Fruit fly (Drosophila melanogaster) whole organism, embryonic: Measurements from ENCODE around the gene CG6569.

Experiments
- Antp ChIP-seq: fragments of 200-800 bp; sonication (Bioruptor generic); optimal IDR thresholded peaks from 3 replicates; lab custom pipeline; 2016; ENCODE audit warnings: missing biosample characterization, missing genetic modification characterization
- Atf-2 ChIP-seq: fragments of 200-800 bp; sonication (Bioruptor generic); optimal IDR thresholded peaks from 2 replicates; lab custom pipeline; 2016; ENCODE audit warnings: missing biosample characterization, missing genetic modification characterization
- Awh ChIP-seq: fragments of 200-800 bp; sonication (Bioruptor generic); IDR thresholded peaks from 2 replicates; pipeline ENCODE4, ENCODE4 v1.3.6; 2022; ENCODE audit warnings: missing biosample characterization, missing genetic modification characterization
- Bteb2 ChIP-seq: fragments of 200-800 bp; sonication (Bioruptor generic); optimal IDR thresholded peaks from 2 replicates; lab custom pipeline; 2016; ENCODE audit warnings: missing biosample characterization, missing genetic modification characterization
- CG10366 ChIP-seq: fragments of 200-800 bp; sonication (Bioruptor generic); IDR thresholded peaks from 2 replicates; pipeline ENCODE4 v1.3.6; 2022; ENCODE audit warnings: missing biosample characterization, missing genetic modification characterization
- CG12299 ChIP-seq: fragments of 200-800 bp; sonication (Bioruptor generic); optimal IDR thresholded peaks from 2 replicates; lab custom pipeline; 2018; ENCODE audit warnings: missing biosample characterization, mild to moderate bottlenecking, missing genetic modification characterization
- CG12391 ChIP-seq: fragments of 200-800 bp; sonication (Bioruptor generic); optimal IDR thresholded peaks from 3 replicates; lab custom pipeline; 2018; ENCODE audit warnings: missing biosample characterization, mild to moderate bottlenecking, missing genetic modification characterization, moderate library complexity
- CG12942 ChIP-seq: fragments of 200-800 bp; sonication (Bioruptor generic); optimal IDR thresholded peaks from 3 replicates; lab custom pipeline; 2016; ENCODE audit warnings: missing biosample characterization, missing genetic modification characterization
- CG13296 ChIP-seq: fragments of 200-800 bp; sonication (Bioruptor generic); optimal IDR thresholded peaks from 3 replicates; lab custom pipeline; 2018; ENCODE audit warnings: missing biosample characterization, mild to moderate bottlenecking, missing genetic modification characterization
- CG13775 ChIP-seq: fragments of 200-800 bp; sonication (Bioruptor generic); optimal IDR thresholded peaks from 3 replicates; lab custom pipeline; 2017; ENCODE audit warnings: missing biosample characterization, mild to moderate bottlenecking, missing genetic modification characterization
- CG14710 ChIP-seq: fragments of 200-800 bp; sonication (Bioruptor generic); optimal IDR thresholded peaks from 3 replicates; lab custom pipeline; 2019; ENCODE audit warnings: missing biosample characterization, mild to moderate bottlenecking, missing genetic modification characterization, moderate library complexity
- CG1647 ChIP-seq: fragments of 200-800 bp; sonication (Bioruptor generic); optimal IDR thresholded peaks from 3 replicates; lab custom pipeline; 2016; ENCODE audit warnings: missing biosample characterization, missing genetic modification characterization
- CG17912 ChIP-seq: fragments of 200-800 bp; sonication (Bioruptor generic); optimal IDR thresholded peaks from 2 replicates; lab custom pipeline; 2018; ENCODE audit warnings: missing biosample characterization, mild to moderate bottlenecking, missing genetic modification characterization
- CG1832 ChIP-seq: fragments of 200-800 bp; sonication (Bioruptor generic); optimal IDR thresholded peaks from 2 replicates; lab custom pipeline; 2017; ENCODE audit warnings: missing biosample characterization, mild to moderate bottlenecking, missing genetic modification characterization, inconsistent platforms
- CG2116 ChIP-seq: fragments of 200-800 bp; sonication (Bioruptor generic); optimal IDR thresholded peaks from 3 replicates; lab custom pipeline; 2018; ENCODE audit warnings: missing biosample characterization, mild to moderate bottlenecking, missing genetic modification characterization
- CG2202 ChIP-seq: fragments of 200-800 bp; sonication (Bioruptor generic); optimal IDR thresholded peaks from 2 replicates; lab custom pipeline; 2018; ENCODE audit warnings: missing biosample characterization, mild to moderate bottlenecking, missing genetic modification characterization
- CG2678 ChIP-seq: fragments of 200-800 bp; sonication (Bioruptor generic); optimal IDR thresholded peaks from 3 replicates; lab custom pipeline; 2019; ENCODE audit warnings: missing biosample characterization, mild to moderate bottlenecking, missing genetic modification characterization, moderate library complexity
- CG30431 ChIP-seq: fragments of 200-800 bp; sonication (Bioruptor generic); optimal IDR thresholded peaks from 2 replicates; lab custom pipeline; 2017; ENCODE audit warnings: missing biosample characterization, missing genetic modification characterization
- CG6272 ChIP-seq: fragments of 200-800 bp; sonication (Bioruptor generic); IDR thresholded peaks from 2 replicates; pipeline ENCODE4 v1.3.6; 2022; ENCODE audit warnings: missing biosample characterization, missing genetic modification characterization
- CG6689 ChIP-seq: fragments of 200-800 bp; sonication (Bioruptor generic); IDR thresholded peaks from 2 replicates; pipeline ENCODE4 v1.3.6; 2022; ENCODE audit warnings: missing biosample characterization, missing genetic modification characterization
- CG6765 ChIP-seq: fragments of 200-800 bp; sonication (Bioruptor generic); optimal IDR thresholded peaks from 3 replicates; lab custom pipeline; 2017; ENCODE audit warnings: missing biosample characterization, mild to moderate bottlenecking, missing genetic modification characterization
- CG7357 ChIP-seq: fragments of 200-800 bp; sonication (Bioruptor generic); IDR thresholded peaks from 3 replicates; pipeline ENCODE4 v1.3.6; 2022; ENCODE audit warnings: missing biosample characterization, missing genetic modification characterization
- CG7372 ChIP-seq: fragments of 200-800 bp; sonication (Bioruptor generic); IDR thresholded peaks from 2 replicates; pipeline ENCODE4 v1.3.6; 2022; ENCODE audit warnings: missing biosample characterization, missing genetic modification characterization
- CG7963 ChIP-seq: fragments of 200-800 bp; sonication (Bioruptor generic); IDR thresholded peaks from 3 replicates; pipeline ENCODE4 v1.3.6; 2022; ENCODE audit warnings: missing biosample characterization, missing genetic modification characterization; ENCODE audit not compliant: partially characterized antibody
- CG9932 ChIP-seq: fragments of 200-800 bp; sonication (Bioruptor generic); IDR thresholded peaks from 2 replicates; pipeline ENCODE4 v1.3.6; 2022; ENCODE audit warnings: missing biosample characterization, missing genetic modification characterization
- CrebB ChIP-seq: fragments of 200-800 bp; sonication (Bioruptor generic); optimal IDR thresholded peaks from 3 replicates; lab custom pipeline; 2018; ENCODE audit warnings: missing biosample characterization, mild to moderate bottlenecking, missing genetic modification characterization
- Dip2 ChIP-seq: fragments of 200-800 bp; sonication (Bioruptor generic); IDR thresholded peaks from 2 replicates; pipeline ENCODE4 v1.3.6; 2022; ENCODE audit warnings: missing biosample characterization, missing genetic modification characterization
- Dll ChIP-seq: fragments of 200-800 bp; sonication (Bioruptor generic); IDR thresholded peaks from 4 replicates; pipeline ENCODE4 v1.3.6; 2022; ENCODE audit warnings: missing biosample characterization, missing genetic modification characterization; ENCODE audit not compliant: partially characterized antibody
- Gsc ChIP-seq: fragments of 200-800 bp; sonication (Bioruptor generic); IDR thresholded peaks from 2 replicates; pipeline ENCODE4 v1.3.6; 2022; ENCODE audit warnings: missing biosample characterization, missing genetic modification characterization
- Hr39 ChIP-seq: fragments of >200 bp; optimal IDR thresholded peaks from 2 replicates; lab custom pipeline; 2017
- Nf-YA ChIP-seq: fragments of 200-800 bp; sonication (Bioruptor generic); IDR thresholded peaks from 2 replicates; pipeline ENCODE4 v1.3.6; 2022; ENCODE audit warnings: missing biosample characterization, missing genetic modification characterization
- Opbp ChIP-seq: fragments of 200-800 bp; sonication (Bioruptor generic); IDR thresholded peaks from 3 replicates; pipeline ENCODE4 v1.3.6; 2022; ENCODE audit warnings: missing biosample characterization, missing genetic modification characterization; ENCODE audit not compliant: partially characterized antibody
- Sry-δ ChIP-seq: fragments of 200-800 bp; sonication (Bioruptor generic); optimal IDR thresholded peaks from 2 replicates; lab custom pipeline; 2016; ENCODE audit warnings: missing biosample characterization, missing genetic modification characterization
- abd-A ChIP-seq: fragments of 200-800 bp; sonication (Bioruptor generic); optimal IDR thresholded peaks from 3 replicates; lab custom pipeline; 2019; ENCODE audit warnings: missing biosample characterization, mild to moderate bottlenecking, missing genetic modification characterization, moderate library complexity
- ara ChIP-seq: fragments of 200-800 bp; sonication (Bioruptor generic); IDR thresholded peaks from 2 replicates; pipeline ENCODE4 v1.3.6; 2022; ENCODE audit warnings: missing biosample characterization, missing genetic modification characterization
- ato ChIP-seq: fragments of 200-800 bp; sonication (Bioruptor generic); IDR thresholded peaks from 2 replicates; pipeline ENCODE4 v1.3.6; 2022; ENCODE audit warnings: missing biosample characterization, missing genetic modification characterization; ENCODE audit not compliant: partially characterized antibody
- btn ChIP-seq: fragments of 200-800 bp; sonication (Bioruptor generic); optimal IDR thresholded peaks from 2 replicates; lab custom pipeline; 2016; ENCODE audit warnings: missing biosample characterization, missing genetic modification characterization
- chinmo ChIP-seq: fragments of 200-800 bp; sonication (Bioruptor generic); IDR thresholded peaks from 4 replicates; pipeline ENCODE4 v1.3.6; 2022; ENCODE audit warnings: missing biosample characterization, missing genetic modification characterization; ENCODE audit not compliant: partially characterized antibody
- ci ChIP-seq: fragments of 200-800 bp; sonication (Bioruptor generic); IDR thresholded peaks from 3 replicates; pipeline ENCODE4 v1.3.6; 2022; ENCODE audit warnings: missing biosample characterization, missing genetic modification characterization
- dmrt11E ChIP-seq: fragments of 200-800 bp; sonication (Bioruptor generic); optimal IDR thresholded peaks from 3 replicates; lab custom pipeline; 2018; ENCODE audit warnings: missing biosample characterization, mild to moderate bottlenecking, missing genetic modification characterization, moderate library complexity
- ewg ChIP-seq: fragments of 200-800 bp; sonication (Bioruptor generic); optimal IDR thresholded peaks from 3 replicates; lab custom pipeline; 2017; ENCODE audit warnings: mild to moderate bottlenecking, missing biosample characterization, missing genetic modification reagents, missing genetic modification characterization
- exex ChIP-seq: fragments of 200-800 bp; sonication (Bioruptor generic); optimal IDR thresholded peaks from 4 replicates; lab custom pipeline; 2018; ENCODE audit warnings: missing biosample characterization, mild to moderate bottlenecking, missing genetic modification characterization, moderate library complexity
- knrl ChIP-seq: fragments of 200-800 bp; sonication (Bioruptor generic); IDR thresholded peaks from 3 replicates; pipeline ENCODE4 v1.3.6; 2022; ENCODE audit warnings: missing biosample characterization, missing genetic modification characterization; ENCODE audit not compliant: partially characterized antibody
- lbe ChIP-seq: fragments of 200-800 bp; sonication (Bioruptor generic); optimal IDR thresholded peaks from 2 replicates; lab custom pipeline; 2016; ENCODE audit warnings: missing biosample characterization, mild to moderate bottlenecking, missing genetic modification characterization
- pho ChIP-seq: fragments of 200-800 bp; sonication (Bioruptor generic); optimal IDR thresholded peaks from 2 replicates; lab custom pipeline; 2016; ENCODE audit warnings: missing biosample characterization, missing genetic modification characterization
- row ChIP-seq: fragments of 200-800 bp; sonication (Bioruptor generic); IDR thresholded peaks from 3 replicates; pipeline ENCODE4 v1.3.6; 2022; ENCODE audit warnings: missing biosample characterization, missing genetic modification characterization
- slp2 ChIP-seq: fragments of 200-800 bp; sonication (Bioruptor generic); optimal IDR thresholded peaks from 2 replicates; lab custom pipeline; 2016; ENCODE audit warnings: missing biosample characterization, missing genetic modification characterization
- tio ChIP-seq: fragments of 200-800 bp; sonication (Bioruptor generic); optimal IDR thresholded peaks from 2 replicates; lab custom pipeline; 2017; ENCODE audit warnings: missing biosample characterization, missing genetic modification characterization, inconsistent platforms
- tna ChIP-seq: fragments of 200-800 bp; sonication (Bioruptor generic); IDR thresholded peaks from 2 replicates; pipeline ENCODE4 v1.3.6; 2022; ENCODE audit warnings: missing biosample characterization, missing genetic modification characterization; ENCODE audit not compliant: partially characterized antibody
- trem ChIP-seq: fragments of 200-800 bp; optimal IDR thresholded peaks from 3 replicates; lab custom pipeline; 2019; ENCODE audit warnings: missing biosample characterization, mild to moderate bottlenecking, missing genetic modification characterization, moderate library complexity
- trh ChIP-seq: fragments of 200-800 bp; sonication (Bioruptor generic); optimal IDR thresholded peaks from 2 replicates; lab custom pipeline; 2016; ENCODE audit warnings: missing biosample characterization, missing genetic modification characterization
- zen2 ChIP-seq: fragments of 200-800 bp; sonication (Bioruptor generic); IDR thresholded peaks from 3 replicates; pipeline ENCODE4 v1.3.6; 2022; ENCODE audit warnings: missing biosample characterization, missing genetic modification characterization; ENCODE audit not compliant: partially characterized antibody

The CG6569 gene

DNA sequence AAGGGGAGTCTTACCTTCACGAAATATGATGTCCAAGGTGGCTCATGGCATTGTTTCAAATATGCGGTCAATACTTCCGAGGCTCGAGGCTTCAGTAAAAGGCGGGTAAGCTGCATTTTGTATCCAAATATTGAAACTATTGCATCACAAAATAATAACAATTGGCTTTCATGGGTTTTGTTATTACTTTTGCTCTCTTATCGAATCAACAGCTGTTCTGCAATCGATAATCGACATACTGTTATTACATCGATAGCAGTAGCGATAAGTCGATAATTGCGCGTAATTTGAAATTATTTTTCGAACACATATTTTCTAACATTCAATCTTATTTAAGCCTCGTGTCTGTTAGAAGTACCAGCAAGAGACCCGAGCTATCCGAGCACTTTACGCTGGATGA lies 10.8 kb upstream of the CG6569 start, which contains the start of gene CG34148 (continued):
- peak; percentile 74 for TF ChIP-seq CG2116
- no peak for TF ChIP-seq CG12391 (tag; lab: Kevin White, UChicago)
- no peak for TF ChIP-seq Hr39
- no peak for TF ChIP-seq trem (tag; lab: Kevin White, UChicago)
- TF ChIP-seq Gsc (GFP tag; lab: Robert Waterston, UW), result no peak
- TF ChIP-seq Antp (GFP tag; lab: Kevin White, UChicago), result no peak
- no peak for TF ChIP-seq CG1647 (GFP tag; lab: Kevin White, UChicago)
- no peak for TF ChIP-seq Bteb2 (GFP tag; lab: Kevin White, UChicago)
- no peak for TF ChIP-seq CG12942 (GFP tag; lab: Kevin White, UChicago)
- no peak for TF ChIP-seq CG9932 (GFP tag; lab: Robert Waterston, UW)
- no peak for TF ChIP-seq dmrt11E (tag; lab: Kevin White, UChicago)
- no peak for TF ChIP-seq CG6765 (GFP tag; lab: Kevin White, UChicago)
- TF ChIP-seq CG13296 (GFP tag; lab: Kevin White, UChicago), result no peak
- TF ChIP-seq CG7357, result no peak
- no peak for TF ChIP-seq trh
- no peak for TF ChIP-seq ci (GFP tag; lab: Robert Waterston, UW)
- no peak for TF ChIP-seq btn (GFP tag; lab: Kevin White, UChicago)
- TF ChIP-seq Nf-YA (GFP tag; lab: Robert Waterston, UW), result no peak
- TF ChIP-seq pho, result no peak
- peak; percentile 50; the same call in 1 of the 3 replicates for TF ChIP-seq knrl (GFP tag; lab: Robert Waterston, UW)
- no peak for TF ChIP-seq ara (GFP tag; lab: Robert Waterston, UW)
- no peak for TF ChIP-seq Atf-2 (GFP tag; lab: Kevin White, UChicago)
- TF ChIP-seq Dll (GFP tag; lab: Robert Waterston, UW), result peak; percentile 82
- no peak for TF ChIP-seq slp2
- TF ChIP-seq abd-A, result no peak
- no peak for TF ChIP-seq row (GFP tag; lab: Robert Waterston, UW)
- no peak for TF ChIP-seq CG10366
- no peak for TF ChIP-seq Dip2 (GFP tag; lab: Robert Waterston, UW)
- TF ChIP-seq CG12299 (tag; lab: Kevin White, UChicago), result no peak
- no peak for TF ChIP-seq CG2202 (tag; lab: Kevin White, UChicago)
- TF ChIP-seq CG7963 (GFP tag; lab: Robert Waterston, UW), result peak; percentile 73
- peak; percentile 91 for TF ChIP-seq zen2
- no peak for TF ChIP-seq CG7372 (GFP tag; lab: Robert Waterston, UW)
- no peak for TF ChIP-seq lbe (GFP tag; lab: Kevin White, UChicago)
- peak; percentile 68; the same call in 2 of the 3 replicates for TF ChIP-seq Opbp
- TF ChIP-seq tna (GFP tag; lab: Robert Waterston, UW), result peak; percentile 90
- no peak for TF ChIP-seq CG30431 (GFP tag; lab: Kevin White, UChicago)
- TF ChIP-seq CG6689 (GFP tag; lab: Robert Waterston, UW), result no peak
- TF ChIP-seq CG14710, result no peak
- TF ChIP-seq ato (GFP tag; lab: Robert Waterston, UW), result peak; percentile 85
- TF ChIP-seq CG2678 (tag; lab: Kevin White, UChicago), result no peak
- no peak for TF ChIP-seq CG17912
- TF ChIP-seq CG1832 (GFP tag; lab: Kevin White, UChicago), result no peak
- peak; percentile 28 for TF ChIP-seq Sry-δ (GFP tag; lab: Kevin White, UChicago)
- no peak for TF ChIP-seq exex (tag; lab: Kevin White, UChicago)
- TF ChIP-seq chinmo, result 0 out of 4 replicates have a peak, but pooled peaks have one; percentile 81
- no peak for TF ChIP-seq tio (GFP tag; lab: Kevin White, UChicago)
- no peak for TF ChIP-seq CrebB (tag; lab: Kevin White, UChicago)
- no peak for TF ChIP-seq CG13775 (GFP tag; lab: Kevin White, UChicago)
- TF ChIP-seq Awh (GFP tag; lab: Robert Waterston, UW), result no peak
- TF ChIP-seq CG6272 (GFP tag; lab: Robert Waterston, UW), result no peak
- TF ChIP-seq ewg (GFP tag; lab: Kevin White, UChicago), result no peak
